Worm (Caenorhabditis elegans): ENCODE data around the gene srt-14.
"Not testable (repeated sequence)": the region's sequence is repeated elsewhere in the genome, so short reads cannot be mapped to it uniquely, and the experiment has no call there.

Gene srt-14

DNA sequence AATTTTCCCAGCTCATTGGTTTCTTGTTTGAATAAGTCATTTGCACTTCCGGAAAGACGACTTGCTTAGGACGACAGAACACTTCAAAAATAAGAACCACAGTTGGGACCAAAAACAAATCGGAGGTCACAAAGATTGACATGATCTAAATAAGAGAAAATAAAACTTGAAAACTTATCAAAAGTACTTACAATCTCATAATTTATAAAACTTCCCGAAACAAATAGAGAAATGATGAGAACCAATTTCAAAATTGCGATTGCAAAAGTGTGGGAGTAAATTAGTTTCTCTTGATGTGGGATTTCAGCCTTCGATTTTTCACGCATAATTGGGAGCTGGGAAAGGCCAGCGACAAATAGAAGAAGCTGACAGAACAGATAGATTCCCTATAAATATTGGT lies 42.2 kb upstream of the srt-14 start, which contains the start of gene ZC132.11:
ZC132.11 (minus strand) TSS at position 101 of the 400 bp plus-strand sequence.
- TF ChIP-seq R02D3.7 (tag; optimal IDR thresholded peaks at IDR 0.05) (no peak), ztf-4 (tag; optimal IDR thresholded peaks at IDR 0.05) (no peak), daf-12 (tag; optimal IDR thresholded peaks at IDR 0.05) (no peak), ceh-82 (tag; optimal IDR thresholded peaks at IDR 0.05) (no peak), egl-5 (tag; optimal IDR thresholded peaks at IDR 0.05) (no peak), fkh-2 (tag; optimal IDR thresholded peaks at IDR 0.05) (no peak), nhr-12 (tag; optimal IDR thresholded peaks at IDR 0.05) (no peak), unc-39 (tag; optimal IDR thresholded peaks at IDR 0.05) (no peak), nhr-11 (tag; optimal IDR thresholded peaks at IDR 0.05) (no peak), snpc-4 (tag; optimal IDR thresholded peaks at IDR 0.05) (no peak), pqm-1 (tag; optimal IDR thresholded peaks at IDR 0.05) (no peak), unc-62 (GFP tag; optimal IDR thresholded peaks at IDR 0.05) (no peak), ama-1 (optimal IDR thresholded peaks at IDR 0.05) (no peak), zag-1 (tag; optimal IDR thresholded peaks at IDR 0.05) (no peak)

DNA sequence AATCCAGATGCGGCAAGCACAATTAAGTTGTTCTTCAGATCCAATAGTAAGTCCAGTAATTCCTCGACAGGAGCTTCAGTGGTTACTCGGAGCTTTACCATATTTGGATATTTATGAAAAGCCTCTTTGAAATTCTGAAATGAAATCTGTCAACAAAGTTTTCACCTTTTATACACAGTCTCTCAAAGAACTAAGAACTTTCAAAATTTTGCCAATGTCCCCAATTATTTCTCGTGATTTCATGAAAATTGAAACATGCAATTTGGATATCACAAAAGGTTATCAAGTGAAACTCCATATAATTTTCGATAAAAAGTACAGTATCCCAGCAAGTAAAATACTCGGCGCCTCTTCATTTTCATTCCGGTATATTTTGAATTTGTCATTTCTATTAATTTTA lies 39.5 kb upstream of the srt-14 start, which contains the start of gene F47D2.11:
F47D2.11 (minus strand) TSS at position 101 of the 400 bp plus-strand sequence.
- TF ChIP-seq nhr-77 (tag; optimal IDR thresholded peaks at IDR 0.05) (no peak), skn-1 (tag; optimal IDR thresholded peaks at IDR 0.05) (no peak), nhr-11 (tag; optimal IDR thresholded peaks at IDR 0.05) (no peak), nhr-25 (tag; optimal IDR thresholded peaks at IDR 0.05) (no peak), eor-1 (tag; optimal IDR thresholded peaks at IDR 0.05) (no peak), daf-12 (tag; optimal IDR thresholded peaks at IDR 0.05) (no peak), nhr-67 (tag; optimal IDR thresholded peaks at IDR 0.05) (no peak), elt-1 (tag; optimal IDR thresholded peaks at IDR 0.05) (no peak), ztf-4 (tag; optimal IDR thresholded peaks at IDR 0.05) (no peak), elt-3 (tag; optimal IDR thresholded peaks at IDR 0.05) (no peak), nhr-43 (tag; optimal IDR thresholded peaks at IDR 0.05; ENCODE audit: poor library complexity, severe bottlenecking) (no peak), R02D3.7 (tag; optimal IDR thresholded peaks at IDR 0.05) (no peak), sea-2 (GFP tag; optimal IDR thresholded peaks at IDR 0.05) (no peak), tbx-2 (tag; optimal IDR thresholded peaks at IDR 0.05) (no peak), nhr-76 (tag; optimal IDR thresholded peaks at IDR 0.05) (no peak), ZK546.5 (tag; optimal IDR thresholded peaks at IDR 0.05) (no peak), ztf-11 (tag; optimal IDR thresholded peaks at IDR 0.05) (no peak)

- TF ChIP-seq nhr-67, nhr-11, lin-39 (tag; optimal IDR thresholded peaks at IDR 0.05): not testable (repeated sequence)
Measured at ce11 chrV:4293425-4293824, 37.1 kb upstream of the srt-14 start, which contains the start of gene srh-194. TSS of gene srh-194 (minus strand) at chrV:4293525.

ce11 chrV:4290093-4290492 lies 33.7 kb upstream of the srt-14 start, which contains the start of gene srh-193:
TSS of gene srh-193 (minus strand) at chrV:4290193.
- not testable (repeated sequence) for TF ChIP-seq mdl-1, lsy-12, ztf-4 (tag; optimal IDR thresholded peaks at IDR 0.05)

DNA sequence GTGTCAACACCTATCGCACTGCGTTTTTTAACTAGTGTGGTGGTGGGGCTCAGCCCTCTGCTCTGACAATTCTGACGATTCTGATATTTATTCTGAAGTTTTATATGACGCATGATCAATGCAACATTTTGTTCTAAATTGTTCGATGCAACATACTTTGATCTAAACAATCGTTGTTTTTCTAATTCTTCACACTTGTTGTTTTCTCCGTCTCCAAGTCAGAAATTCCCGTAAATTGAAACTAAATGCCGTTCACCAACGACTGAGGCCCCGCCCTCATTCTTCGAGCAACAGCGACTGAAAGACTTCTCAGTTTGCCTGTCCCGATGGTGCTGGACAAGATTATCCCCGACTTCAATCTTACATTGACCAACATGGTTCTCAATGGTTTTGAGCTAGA lies 28.4 kb upstream of the srt-14 start, which contains the start of gene srt-19:
srt-19 (plus strand) TSS at position 301 of the 400 bp plus-strand sequence.
- not testable (repeated sequence) for TF ChIP-seq egl-5, eor-1, ztf-11 (tag; optimal IDR thresholded peaks at IDR 0.05)

ce11 chrV:4281699-4282098 lies 25.3 kb upstream of the srt-14 start, which contains the start of gene srt-37:
TSS of gene srt-37 (minus strand) at chrV:4281799.
- not testable (repeated sequence) for TF ChIP-seq unc-62 (GFP tag; optimal IDR thresholded peaks at IDR 0.05); egl-5 (tag; optimal IDR thresholded peaks at IDR 0.05); ceh-82 (tag; optimal IDR thresholded peaks at IDR 0.05)

ce11 chrV:4278735-4279134 lies 22.4 kb upstream of the srt-14 start, which contains the start of gene srt-20:
TSS of gene srt-20 (minus strand) at chrV:4278835.
- TF ChIP-seq fos-1, ceh-28, pqm-1 (tag; optimal IDR thresholded peaks at IDR 0.05): not testable (repeated sequence)
